Worm (Caenorhabditis elegans) whole organism, young adult: ENCODE measurements around the gene tat-3.
A peak's percentile ranks its signal among the peaks of the same experiment; 100 is the strongest.

Experiments used
- C17E4.6 ChIP-seq: fragments of 200-800 bp; sonication (Bioruptor generic); IDR thresholded peaks from 2 replicates; pipeline ENCODE4 v1.3.6; 2022; ENCODE audit warnings: missing genetic modification reagents, missing genetic modification characterization, missing compliant biosample characterization
- F22D6.2 ChIP-seq: sonication (generic microtip); optimal IDR thresholded peaks from 2 replicates; lab custom pipeline; 2016; ENCODE audit warnings: mild to moderate bottlenecking, missing genetic modification characterization, missing compliant biosample characterization
- F23B12.7 ChIP-seq: sonication (generic microtip); optimal IDR thresholded peaks from 2 replicates; lab custom pipeline; 2017; ENCODE audit warnings: missing genetic modification characterization, mild to moderate bottlenecking, missing compliant biosample characterization, antibody characterized with exemption, moderate library complexity; ENCODE audit not compliant: insufficient read depth
- F57C9.4 ChIP-seq: sonication (generic microtip); optimal IDR thresholded peaks from 2 replicates; lab custom pipeline; 2017; ENCODE audit warnings: mild to moderate bottlenecking, missing genetic modification characterization, missing compliant biosample characterization
- K12H6.12 ChIP-seq: fragments of 200-800 bp; sonication (Bioruptor generic); optimal IDR thresholded peaks from 2 replicates; lab custom pipeline; 2018; ENCODE audit warnings: mild to moderate bottlenecking, missing genetic modification characterization, missing compliant biosample characterization
- T07F8.4 ChIP-seq: sonication (generic microtip); optimal IDR thresholded peaks from 2 replicates; lab custom pipeline; 2016; ENCODE audit warnings: mild to moderate bottlenecking, missing genetic modification characterization, moderate library complexity, missing compliant biosample characterization
- aptf-3 ChIP-seq: fragments of 200-800 bp; sonication (Bioruptor generic); IDR thresholded peaks from 2 replicates; pipeline ENCODE4 v1.3.6; 2022; ENCODE audit warnings: missing genetic modification characterization, missing compliant biosample characterization
- athp-1 ChIP-seq: sonication (generic microtip); optimal IDR thresholded peaks from 2 replicates; lab custom pipeline; 2017; ENCODE audit warnings: mild to moderate bottlenecking, missing genetic modification characterization, missing compliant biosample characterization
- chd-7 ChIP-seq: sonication (generic microtip); optimal IDR thresholded peaks from 2 replicates; lab custom pipeline; 2016; ENCODE audit warnings: mild to moderate bottlenecking, missing genetic modification characterization, moderate library complexity, missing compliant biosample characterization
- die-1 ChIP-seq: sonication (generic microtip); optimal IDR thresholded peaks from 2 replicates; lab custom pipeline; 2016; ENCODE audit warnings: missing genotype, mild to moderate bottlenecking, missing genetic modification characterization, missing compliant biosample characterization
- dpff-1 ChIP-seq: sonication (generic microtip); optimal IDR thresholded peaks from 2 replicates; lab custom pipeline; 2017; ENCODE audit warnings: mild to moderate bottlenecking, missing genetic modification characterization, missing compliant biosample characterization
- egl-18 ChIP-seq: fragments of 200-800 bp; sonication (Bioruptor generic); IDR thresholded peaks from 2 replicates; pipeline ENCODE4 v1.3.6; 2022; ENCODE audit warnings: missing genetic modification reagents, missing genetic modification characterization, missing compliant biosample characterization
- ets-4 ChIP-seq: fragments of 200-800 bp; sonication (Bioruptor generic); optimal IDR thresholded peaks from 2 replicates; lab custom pipeline; 2018; ENCODE audit warnings: mild to moderate bottlenecking, missing genetic modification characterization, missing compliant biosample characterization
- fkh-3 ChIP-seq: sonication (generic microtip); optimal IDR thresholded peaks from 2 replicates; lab custom pipeline; 2016; ENCODE audit warnings: mild to moderate bottlenecking, missing genetic modification characterization, missing compliant biosample characterization
- hmg-1.2 ChIP-seq: fragments of 200-800 bp; sonication (Bioruptor generic); IDR thresholded peaks from 2 replicates; pipeline ENCODE4 v1.3.6; 2022; ENCODE audit warnings: missing genetic modification reagents, missing genetic modification characterization, missing compliant biosample characterization
- hmg-20 ChIP-seq: fragments of 200-800 bp; sonication (Bioruptor generic); IDR thresholded peaks from 2 replicates; pipeline ENCODE4 v1.3.6; 2022; ENCODE audit warnings: missing genetic modification reagents, missing genetic modification characterization, missing compliant biosample characterization
- lin-26 ChIP-seq: fragments of 200-800 bp; sonication (Bioruptor generic); IDR thresholded peaks from 2 replicates; pipeline ENCODE4 v1.3.6; 2022; ENCODE audit warnings: missing genetic modification reagents, missing genetic modification characterization, missing compliant biosample characterization
- lin-40 ChIP-seq: sonication (generic microtip); optimal IDR thresholded peaks from 2 replicates; lab custom pipeline; 2016; ENCODE audit warnings: missing genetic modification characterization, mild to moderate bottlenecking, missing compliant biosample characterization, missing genotype, missing genetic modification reagents
- madf-3 ChIP-seq: fragments of 200-800 bp; sonication (Bioruptor generic); IDR thresholded peaks from 2 replicates; pipeline ENCODE4 v1.3.6; 2022; ENCODE audit warnings: missing genetic modification reagents, missing genetic modification characterization, missing compliant biosample characterization
- madf-8 ChIP-seq: fragments of 200-800 bp; sonication (Bioruptor generic); conservative IDR thresholded peaks from 2 replicates; pipeline ENCODE4 v1.3.6; 2022; ENCODE audit warnings: missing genetic modification reagents, missing genetic modification characterization, missing compliant biosample characterization
- mes-4 ChIP-seq: sonication (generic microtip); optimal IDR thresholded peaks from 2 replicates; lab custom pipeline; 2016; ENCODE audit warnings: missing genotype, missing genetic modification characterization, missing compliant biosample characterization
- nfya-1 ChIP-seq: sonication (generic microtip); optimal IDR thresholded peaks from 2 replicates; lab custom pipeline; 2017; ENCODE audit warnings: antibody characterized with exemption, missing compliant biosample characterization, missing genetic modification characterization, borderline replicate concordance; ENCODE audit not compliant: insufficient read depth
- nhr-179 ChIP-seq: sonication (generic microtip); optimal IDR thresholded peaks from 2 replicates; lab custom pipeline; 2016; ENCODE audit warnings: mild to moderate bottlenecking, missing genetic modification characterization, missing compliant biosample characterization
- nhr-90 ChIP-seq: sonication (generic microtip); optimal IDR thresholded peaks from 2 replicates; lab custom pipeline; 2016; ENCODE audit warnings: missing genotype, mild to moderate bottlenecking, missing genetic modification characterization, missing compliant biosample characterization
- rpc-1 ChIP-seq, 2 experiments: fragments of 150-350 bp in 1 of 2; sonication (generic microtip) in 1 of 2; optimal IDR thresholded peaks; 2 replicates each; lab custom pipeline; 2014 to 2018; ENCODE audit warnings: missing biosample characterization in 1 of 2, missing genetic modification characterization in 1 of 2, missing genetic modification reagents in 1 of 2, missing genotype in 1 of 2
- snpc-1.1 ChIP-seq: sonication (generic microtip); optimal IDR thresholded peaks from 2 replicates; lab custom pipeline; 2017; ENCODE audit warnings: missing genetic modification characterization, mild to moderate bottlenecking, missing compliant biosample characterization, antibody characterized with exemption, moderate library complexity, missing genotype, missing genetic modification reagents; ENCODE audit not compliant: insufficient read depth
- snpc-1.3 ChIP-seq: sonication (generic microtip); optimal IDR thresholded peaks from 2 replicates; lab custom pipeline; 2017; ENCODE audit warnings: missing genetic modification characterization, mild to moderate bottlenecking, missing compliant biosample characterization, antibody characterized with exemption, moderate library complexity, missing genotype, missing genetic modification reagents; ENCODE audit not compliant: insufficient read depth
- snpc-4 ChIP-seq, 5 experiments: fragments of 150-350 bp in 1 of 5; sonication (generic microtip) in 4 of 5; optimal IDR thresholded peaks; 2 replicates each; lab custom pipeline; 2014 to 2018; ENCODE audit warnings: missing genetic modification characterization in 5 of 5, missing biosample characterization in 3 of 5, antibody characterized with exemption in 2 of 5, mild to moderate bottlenecking in 2 of 5, missing compliant biosample characterization in 2 of 5, missing genotype in 2 of 5, moderate library complexity in 2 of 5, missing genetic modification reagents in 1 of 5
- somi-1 ChIP-seq: fragments of 200-800 bp; sonication (Bioruptor generic); optimal IDR thresholded peaks from 2 replicates; lab custom pipeline; 2018; ENCODE audit warnings: mild to moderate bottlenecking, missing genetic modification characterization, missing compliant biosample characterization
- tlf-1 ChIP-seq: fragments of 200-800 bp; sonication (Bioruptor generic); optimal IDR thresholded peaks from 2 replicates; lab custom pipeline; 2018; ENCODE audit warnings: mild to moderate bottlenecking, missing genetic modification characterization, missing compliant biosample characterization
- zfh-2 ChIP-seq: fragments of 200-800 bp; sonication (Bioruptor generic); conservative IDR thresholded peaks from 2 replicates; pipeline ENCODE4 v1.3.6; 2022; ENCODE audit warnings: missing genetic modification reagents, missing genetic modification characterization, missing compliant biosample characterization
- zim-3 ChIP-seq: sonication (generic microtip); optimal IDR thresholded peaks from 2 replicates; lab custom pipeline; 2017; ENCODE audit warnings: mild to moderate bottlenecking, missing genetic modification characterization, moderate library complexity, missing compliant biosample characterization
- ztf-22 ChIP-seq: fragments of 200-800 bp; sonication (Bioruptor generic); optimal IDR thresholded peaks from 2 replicates; lab custom pipeline; 2018; ENCODE audit warnings: mild to moderate bottlenecking, missing genetic modification characterization, moderate library complexity, missing compliant biosample characterization
- ztf-26 ChIP-seq: sonication (generic microtip); optimal IDR thresholded peaks from 2 replicates; lab custom pipeline; 2017; ENCODE audit warnings: missing genetic modification characterization, missing compliant biosample characterization
- ztf-3 ChIP-seq: fragments of 200-800 bp; sonication (Bioruptor generic); optimal IDR thresholded peaks from 2 replicates; lab custom pipeline; 2018; ENCODE audit warnings: mild to moderate bottlenecking, missing genetic modification characterization, missing compliant biosample characterization

tat-3 gene

DNA sequence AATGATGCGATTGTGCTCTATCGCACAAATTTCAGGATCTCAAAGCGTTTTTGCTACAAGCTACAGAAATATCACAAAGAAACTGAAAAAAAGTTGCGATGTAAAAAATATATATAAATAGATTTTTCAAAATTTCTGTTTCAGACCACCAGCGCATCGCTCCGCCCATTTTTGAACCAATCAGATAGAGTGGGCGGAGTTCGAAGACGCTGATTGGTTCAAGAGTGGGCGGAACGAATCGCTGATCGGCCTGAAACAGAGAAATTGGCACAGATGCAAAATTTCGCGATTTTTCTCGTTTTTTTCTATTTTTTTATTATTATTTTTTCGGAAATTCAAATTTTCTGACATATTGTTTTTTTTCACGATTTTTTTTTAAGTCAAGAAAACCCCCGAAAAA lies 27.7 kb downstream of the tat-3 start:
- TF ChIP-seq nhr-90 (no peak), madf-8 (no peak), chd-7 (no peak), ztf-3 (no peak), hmg-20 (no peak), snpc-1.1 (tag; lab: Kevin White, UChicago) (no peak), lin-26 (no peak), ets-4 (GFP tag; lab: Kevin White, UChicago) (no peak), ztf-26 (no peak), zfh-2 (no peak), nfya-1 (tag; lab: Kevin White, UChicago) (no peak), somi-1 (GFP tag; lab: Kevin White, UChicago) (no peak), F22D6.2 (tag; lab: Kevin White, UChicago) (no peak), snpc-4 (GFP tag; optimal IDR thresholded peaks at IDR 0.05; lab: Kevin White, UChicago) (no peak), snpc-4 (tag; optimal IDR thresholded peaks at IDR 0.05; lab: Kevin White, UChicago) (no peak), K12H6.12 (tag; lab: Kevin White, UChicago) (no peak), T07F8.4 (no peak)

DNA sequence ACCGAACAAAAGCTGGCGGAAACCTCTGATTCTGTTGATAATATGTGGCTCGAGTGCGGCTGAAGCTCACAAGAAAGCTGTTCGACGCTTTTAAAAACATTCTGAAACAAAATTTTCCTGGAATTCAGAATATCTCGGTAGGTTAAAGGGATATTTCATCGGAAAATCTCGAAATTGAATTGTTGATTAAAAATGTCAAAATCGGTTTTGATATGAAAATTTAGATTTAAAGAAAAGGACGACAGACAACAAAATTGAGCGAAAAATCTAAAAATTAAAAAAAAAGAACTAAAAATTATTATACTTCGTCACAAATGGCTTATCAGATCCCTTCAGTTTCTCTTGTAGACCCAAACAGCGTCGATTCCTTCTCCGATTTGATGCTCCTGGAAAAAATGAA lies 30.0 kb downstream of the tat-3 start, which contains the start of gene Y39A1A.20:
Gene Y39A1A.20, minus strand, starts transcription at position 101 of the 400 bp plus-strand sequence.
- TF ChIP-seq die-1 (no peak), ztf-22 (no peak), athp-1 (tag; lab: Kevin White, UChicago) (no peak), mes-4 (tag; lab: Kevin White, UChicago) (no peak), rpc-1 (optimal IDR thresholded peaks at IDR 0.05; lab: Kevin White, UChicago) (no peak), rpc-1 (tag; optimal IDR thresholded peaks at IDR 0.05; lab: Kevin White, UChicago) (no peak), madf-3 (GFP tag; lab: Robert Waterston, UW) (no peak), aptf-3 (GFP tag; lab: Robert Waterston, UW) (no peak), F23B12.7 (tag; lab: Kevin White, UChicago) (no peak), zim-3 (tag; lab: Kevin White, UChicago) (no peak), C17E4.6 (GFP tag; lab: Robert Waterston, UW) (no peak), F57C9.4 (no peak), snpc-1.3 (tag; lab: Kevin White, UChicago) (no peak), nhr-179 (tag; lab: Kevin White, UChicago) (no peak), tlf-1 (GFP tag; lab: Kevin White, UChicago) (no peak), lin-40 (tag; lab: Kevin White, UChicago) (no peak), dpff-1 (tag; lab: Kevin White, UChicago) (no peak)

ce11 chrIII:10694294-10694693 lies 36.2 kb downstream of the tat-3 start, which contains the start of the genes Y39A1A.18 and fmo-3:
Y39A1A.18 (minus strand) TSS chrIII:10694485.
fmo-3 (plus strand) TSS chrIII:10694681.
- TF ChIP-seq hmg-1.2 (GFP tag; lab: Robert Waterston, UW) (peak; percentile 69), egl-18 (GFP tag; lab: Robert Waterston, UW) (no peak), fkh-3 (tag; lab: Kevin White, UChicago) (no peak)
